Fruit fly (Drosophila melanogaster): ENCODE results near the gene TfIIB.
A peak's percentile ranks its signal among the peaks of the same experiment; 100 is the strongest.

The TfIIB gene

DNA sequence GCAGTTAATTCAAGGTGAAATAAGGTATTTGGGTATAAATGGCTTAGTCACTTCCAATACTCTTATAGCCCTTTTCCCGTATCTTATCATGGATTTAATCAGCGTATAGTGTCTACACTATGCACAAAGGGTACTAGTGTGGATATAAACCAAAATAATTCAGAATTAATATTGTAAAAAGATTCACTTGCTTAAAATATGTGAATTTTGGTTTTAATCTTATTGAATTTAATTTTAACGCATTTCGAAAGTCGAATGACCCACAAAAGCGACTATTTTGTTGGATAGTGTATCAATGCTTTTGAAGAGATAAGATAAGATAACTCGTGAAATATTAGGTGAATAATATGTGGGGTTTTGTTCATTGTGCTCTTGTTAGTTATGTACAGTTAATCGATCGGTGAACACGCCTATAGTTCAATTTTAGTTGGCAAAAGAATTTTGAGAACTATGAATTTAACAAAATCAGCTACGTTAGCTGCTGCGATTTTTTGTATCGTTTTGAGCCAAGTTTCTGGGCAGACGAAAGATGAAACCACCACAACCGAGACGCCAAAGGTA is 49.2 kb upstream of the TfIIB start, which contains the start of gene CG5096 (continued):
- TF ChIP-seq CG12236 (GFP tag; optimal IDR thresholded peaks at IDR 0.05) (peak; percentile 49), ase (GFP tag; IDR thresholded peaks at IDR 0.05) (peak; percentile 77; the same call in 2 of the 3 replicates), PHDP (tag; optimal IDR thresholded peaks at IDR 0.05) (peak; percentile 95), CG9437 (GFP tag; optimal IDR thresholded peaks at IDR 0.05) (peak; percentile 73), CG1024 (GFP tag; IDR thresholded peaks at IDR 0.05) (peak; percentile 70), zfh2 (GFP tag; optimal IDR thresholded peaks at IDR 0.05) (peak; percentile 67), Dfd (GFP tag; optimal IDR thresholded peaks at IDR 0.05) (no peak), Hr78 (GFP tag; optimal IDR thresholded peaks at IDR 0.05) (no peak), crol (GFP tag; IDR thresholded peaks at IDR 0.05) (no peak), br (optimal IDR thresholded peaks at IDR 0.05) (no peak), CG17829 (tag; optimal IDR thresholded peaks at IDR 0.05) (peak; percentile 88), CkIIα-i1 (GFP tag; IDR thresholded peaks at IDR 0.05) (no peak), zen (tag; optimal IDR thresholded peaks at IDR 0.05) (peak; percentile 66), MESR4 (GFP tag; optimal IDR thresholded peaks at IDR 0.05) (peak; percentile 26), mam (GFP tag; optimal IDR thresholded peaks at IDR 0.05) (peak; percentile 86), Vsx1 (GFP tag; optimal IDR thresholded peaks at IDR 0.05) (peak; percentile 67), toy (GFP tag; IDR thresholded peaks at IDR 0.05) (peak; percentile 74; the same call in 1 of the 2 replicates), pita (GFP tag; optimal IDR thresholded peaks at IDR 0.05) (no peak), gsb (GFP tag; IDR thresholded peaks at IDR 0.05) (peak; percentile 84), Bgb (GFP tag; IDR thresholded peaks at IDR 0.05; ENCODE audit: partially characterized antibody) (no peak), odd (GFP tag; optimal IDR thresholded peaks at IDR 0.05) (peak; percentile 75), Spps (tag; optimal IDR thresholded peaks at IDR 0.05) (peak; percentile 67), Awh (GFP tag; IDR thresholded peaks at IDR 0.05) (peak; percentile 89), CG16813 (GFP tag; IDR thresholded peaks at IDR 0.05; ENCODE audit: partially characterized antibody) (no peak), CG2202 (tag; optimal IDR thresholded peaks at IDR 0.05) (peak; percentile 47), YL-1 (GFP tag; optimal IDR thresholded peaks at IDR 0.05) (peak; percentile 35), rib (GFP tag; IDR thresholded peaks at IDR 0.05) (peak; percentile 86), CG13287 (GFP tag; IDR thresholded peaks at IDR 0.05; ENCODE audit: partially characterized antibody) (no peak), btn (GFP tag; optimal IDR thresholded peaks at IDR 0.05) (peak; percentile 41), crc (GFP tag; optimal IDR thresholded peaks at IDR 0.05) (peak; percentile 79), jing (GFP tag; optimal IDR thresholded peaks at IDR 0.05) (peak; percentile 55), Asciz (GFP tag; optimal IDR thresholded peaks at IDR 0.05) (peak; percentile 87), ftz-f1 (GFP tag; optimal IDR thresholded peaks at IDR 0.05) (peak; percentile 29), E2f1 (GFP tag; IDR thresholded peaks at IDR 0.05) (peak; percentile 88), Ssrp (tag; optimal IDR thresholded peaks at IDR 0.05) (peak; percentile 62), Drgx (GFP tag; IDR thresholded peaks at IDR 0.05) (peak; percentile 45; the same call in 1 of the 2 replicates), p53 (GFP tag; optimal IDR thresholded peaks at IDR 0.05) (no peak), D19B (GFP tag; optimal IDR thresholded peaks at IDR 0.05) (peak; percentile 81), BtbVII (GFP tag; optimal IDR thresholded peaks at IDR 0.05) (peak; percentile 90), CG3065 (GFP tag; optimal IDR thresholded peaks at IDR 0.05) (peak; percentile 32), CG6791 (GFP tag; IDR thresholded peaks at IDR 0.05; ENCODE audit: partially characterized antibody) (no peak), Nf-YB (GFP tag; optimal IDR thresholded peaks at IDR 0.05) (peak; percentile 74), CG10979 (tag; optimal IDR thresholded peaks at IDR 0.05) (peak; percentile 80), Six4 (GFP tag; optimal IDR thresholded peaks at IDR 0.05) (peak; percentile 68), Ravus (GFP tag; IDR thresholded peaks at IDR 0.05) (peak; percentile 60), NfI (GFP tag; optimal IDR thresholded peaks at IDR 0.05) (peak; percentile 89), usp (GFP tag; optimal IDR thresholded peaks at IDR 0.05) (no peak), stwl (tag; optimal IDR thresholded peaks at IDR 0.05) (no peak), CG42726 (GFP tag; IDR thresholded peaks at IDR 0.05; ENCODE audit: partially characterized antibody) (no peak), hth (optimal IDR thresholded peaks at IDR 0.05) (no peak), peb (GFP tag; IDR thresholded peaks at IDR 0.05) (peak; percentile 42; the same call in 1 of the 2 replicates)
